Worm (Caenorhabditis elegans): ENCODE data around the gene srt-3.

DNA sequence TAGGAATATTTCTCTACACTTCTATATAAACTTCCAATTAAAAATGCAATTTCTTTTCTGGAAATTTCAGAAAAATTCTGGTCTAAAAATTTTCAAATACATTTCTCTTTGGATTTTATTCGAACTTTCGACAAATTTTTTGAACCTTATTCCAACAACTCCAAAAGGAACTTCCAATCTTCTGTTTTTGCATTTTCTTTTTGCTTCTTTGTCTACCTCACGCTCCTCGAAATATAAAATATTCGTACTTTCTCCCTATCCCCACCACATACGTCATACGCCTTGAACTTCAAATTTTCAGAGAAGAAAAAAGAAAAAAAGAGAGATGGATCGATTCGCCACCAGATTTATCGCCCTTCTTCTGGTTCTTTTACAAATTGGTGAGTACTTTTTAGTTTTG, 40.6 kb downstream of the srt-3 start, which contains the start of gene nlp-9:
- no peak for TF ChIP-seq ama-1 (optimal IDR thresholded peaks at IDR 0.05)
- no peak for TF ChIP-seq hmg-4 (GFP tag; optimal IDR thresholded peaks at IDR 0.05)

Measured in whole organism, early embryonic.